Fruit fly (Drosophila melanogaster): Measurements from ENCODE around the gene CG33271.

CG33271 gene

DNA sequence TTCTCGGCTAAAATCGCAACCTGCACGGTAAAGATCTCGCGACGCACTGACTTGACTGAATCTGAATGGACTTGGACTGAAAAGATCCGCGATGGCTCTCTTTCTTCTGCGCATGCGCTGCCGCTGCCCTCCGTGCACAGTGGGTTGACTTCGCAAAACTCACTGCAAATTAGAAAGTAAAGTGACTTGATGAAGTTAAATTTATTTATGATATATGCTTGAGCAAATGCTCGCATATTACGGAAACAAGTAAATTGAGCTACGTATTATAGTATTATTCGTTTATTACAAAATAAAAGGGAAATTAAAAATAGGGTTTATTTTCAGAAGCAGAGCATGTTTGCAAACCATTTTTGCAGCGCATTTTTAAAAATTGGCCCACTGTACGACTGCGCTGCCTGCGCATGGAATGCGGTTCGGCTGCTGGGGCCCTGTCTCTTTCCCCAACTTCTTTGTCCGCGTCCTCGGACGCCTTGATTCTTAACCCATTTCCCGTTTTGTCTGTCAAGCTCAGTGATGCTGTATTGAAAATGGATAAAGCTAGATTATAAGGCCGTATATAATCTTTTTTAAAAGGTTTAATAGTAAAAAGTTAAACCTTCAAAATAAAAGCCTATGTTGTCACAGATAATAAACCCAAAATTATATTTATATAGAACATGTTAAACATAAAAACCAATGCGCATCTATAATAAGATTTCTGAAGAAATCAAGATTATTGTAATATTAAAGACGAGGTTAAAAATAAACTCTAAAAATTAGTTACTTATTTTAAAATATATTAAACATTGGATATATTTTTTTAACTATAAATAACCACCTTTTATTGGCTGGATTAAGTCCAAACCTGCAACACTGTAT lies 10.7 kb upstream of the CG33271 start, which contains the start of gene rt (continued):
- no peak for TF ChIP-seq CG7987 (GFP tag; optimal IDR thresholded peaks at IDR 0.05)
- TF ChIP-seq CG4328 (GFP tag; optimal IDR thresholded peaks at IDR 0.05): no peak
- peak; percentile 47 for TF ChIP-seq lilli (GFP tag; optimal IDR thresholded peaks at IDR 0.05)
- peak; percentile 56 for TF ChIP-seq CG16815 (GFP tag; optimal IDR thresholded peaks at IDR 0.05)
- TF ChIP-seq Hand (GFP tag; optimal IDR thresholded peaks at IDR 0.05): no peak
- TF ChIP-seq wdn (GFP tag; IDR thresholded peaks at IDR 0.05): no peak
- no peak for TF ChIP-seq Bteb2 (GFP tag; optimal IDR thresholded peaks at IDR 0.05)
- TF ChIP-seq Scr (GFP tag; IDR thresholded peaks at IDR 0.05; ENCODE audit: partially characterized antibody): no peak
- no peak for TF ChIP-seq D (optimal IDR thresholded peaks at IDR 0.05)
- TF ChIP-seq D (GFP tag; optimal IDR thresholded peaks at IDR 0.05): peak; percentile 57
- TF ChIP-seq zfh1 (GFP tag; IDR thresholded peaks at IDR 0.05): peak; percentile 67
- TF ChIP-seq hth (optimal IDR thresholded peaks at IDR 0.05): no peak
- TF ChIP-seq Bdp1 (GFP tag; optimal IDR thresholded peaks at IDR 0.05): no peak
- TF ChIP-seq Spps (tag; optimal IDR thresholded peaks at IDR 0.05): peak; percentile 44
- TF ChIP-seq CoRest (tag; optimal IDR thresholded peaks at IDR 0.05): peak; percentile 70
- TF ChIP-seq ash1 (GFP tag; optimal IDR thresholded peaks at IDR 0.05): no peak
- TF ChIP-seq Fer2 (tag; optimal IDR thresholded peaks at IDR 0.05): no peak
- TF ChIP-seq Kr (GFP tag; optimal IDR thresholded peaks at IDR 0.05): no peak
- no peak for TF ChIP-seq vfl (GFP tag; optimal IDR thresholded peaks at IDR 0.05)
- no peak for TF ChIP-seq dan (GFP tag; IDR thresholded peaks at IDR 0.05)
- TF ChIP-seq CG3726 (GFP tag; IDR thresholded peaks at IDR 0.05): 0 out of 3 replicates have a peak, but pooled peaks have one; percentile 19
- peak; percentile 26 for TF ChIP-seq lbe (GFP tag; optimal IDR thresholded peaks at IDR 0.05)
- peak; percentile 35 for TF ChIP-seq az2 (GFP tag; optimal IDR thresholded peaks at IDR 0.05)
- TF ChIP-seq CG8478 (optimal IDR thresholded peaks at IDR 0.05): no peak
- TF ChIP-seq CrebB (tag; optimal IDR thresholded peaks at IDR 0.05): no peak
- no peak for TF ChIP-seq gt (GFP tag; IDR thresholded peaks at IDR 0.05)
- peak; percentile 27 for TF ChIP-seq ems (GFP tag; optimal IDR thresholded peaks at IDR 0.05)
- no peak for TF ChIP-seq cato (GFP tag; optimal IDR thresholded peaks at IDR 0.05; ENCODE audit: borderline replicate concordance)
- peak; percentile 4 for TF ChIP-seq CG33213 (GFP tag; optimal IDR thresholded peaks at IDR 0.05)
- peak; percentile 90 for TF ChIP-seq sd (tag; optimal IDR thresholded peaks at IDR 0.05)
- no peak for TF ChIP-seq ci (GFP tag; IDR thresholded peaks at IDR 0.05)
- TF ChIP-seq caup (GFP tag; optimal IDR thresholded peaks at IDR 0.05; ENCODE audit: severe bottlenecking): no peak
- TF ChIP-seq Dfd (GFP tag; optimal IDR thresholded peaks at IDR 0.05): no peak
- no peak for TF ChIP-seq eve (GFP tag; optimal IDR thresholded peaks at IDR 0.05)
- no peak for TF ChIP-seq slbo (GFP tag; IDR thresholded peaks at IDR 0.05)
- no peak for TF ChIP-seq CG6654 (GFP tag; optimal IDR thresholded peaks at IDR 0.05)
- TF ChIP-seq D19A (tag; optimal IDR thresholded peaks at IDR 0.05): peak; percentile 58
- TF ChIP-seq odd (GFP tag; optimal IDR thresholded peaks at IDR 0.05): peak; percentile 25
- no peak for TF ChIP-seq CG8281 (tag; optimal IDR thresholded peaks at IDR 0.05)
- no peak for TF ChIP-seq kay (GFP tag; optimal IDR thresholded peaks at IDR 0.05)
- peak; percentile 71; the same call in 2 of the 3 replicates for TF ChIP-seq CG11093 (GFP tag; IDR thresholded peaks at IDR 0.05)
- TF ChIP-seq Ravus (GFP tag; IDR thresholded peaks at IDR 0.05): no peak
- TF ChIP-seq btn (GFP tag; optimal IDR thresholded peaks at IDR 0.05): no peak
- TF ChIP-seq CG8089 (GFP tag; optimal IDR thresholded peaks at IDR 0.05): no peak
- peak; percentile 68 for TF ChIP-seq CG3407 (GFP tag; optimal IDR thresholded peaks at IDR 0.05)
- peak; percentile 29; the same call in 1 of the 2 replicates for TF ChIP-seq CG31224 (GFP tag; IDR thresholded peaks at IDR 0.05)
- TF ChIP-seq crc (GFP tag; optimal IDR thresholded peaks at IDR 0.05): no peak
- TF ChIP-seq shn (GFP tag; optimal IDR thresholded peaks at IDR 0.05): no peak
- no peak for TF ChIP-seq vnd (GFP tag; IDR thresholded peaks at IDR 0.05; ENCODE audit: partially characterized antibody)
- TF ChIP-seq CG16863 (GFP tag; optimal IDR thresholded peaks at IDR 0.05): peak; percentile 38
- 0 out of 3 replicates have a peak, but pooled peaks have one; percentile 67 for TF ChIP-seq CG2199 (GFP tag; IDR thresholded peaks at IDR 0.05)

All from whole organism, embryonic.